Worm (Caenorhabditis elegans): ENCODE results near the gene C37C3.9.

- TF ChIP-seq tbx-37 (GFP tag; conservative IDR thresholded peaks at IDR 0.05), result no peak
- TF ChIP-seq tbx-11 (GFP tag; IDR thresholded peaks at IDR 0.05), result no peak
- no peak for TF ChIP-seq tra-4 (tag; optimal IDR thresholded peaks at IDR 0.05)
- no peak for TF ChIP-seq hnd-1 (tag; optimal IDR thresholded peaks at IDR 0.05)
- no peak for TF ChIP-seq ets-7 (tag; optimal IDR thresholded peaks at IDR 0.05)
- TF ChIP-seq ceh-36 (tag; optimal IDR thresholded peaks at IDR 0.05), result no peak
Measured at ce11 chrV:7837809-7838208, 16.7 kb downstream of the C37C3.9 start, which contains the start of gene ttr-33.

All from whole organism, early embryonic.